Worm (Caenorhabditis elegans) whole organism, L1 larva: ENCODE data around the gene F13C5.5.

Source experiments
- ceh-82 ChIP-seq, 3 experiments: fragments of 150-350 bp in 1 of 3; sonication (generic microtip) in 2 of 3; optimal IDR thresholded peaks; 2 replicates each; lab custom pipeline; 2014 to 2017; ENCODE audit warnings: missing biosample characterization in 3 of 3, missing genetic modification characterization in 3 of 3
- ceh-88 ChIP-seq: fragments of 200-800 bp; sonication (Bioruptor generic); IDR thresholded peaks from 2 replicates; pipeline ENCODE4 v1.3.6; 2022; ENCODE audit warnings: missing genetic modification characterization, missing compliant biosample characterization
- dpl-1 ChIP-seq, 3 experiments: fragments of 150-350 bp in 2 of 3; sonication (generic microtip) in 1 of 3; optimal IDR thresholded peaks; 2 replicates each; lab custom pipeline; 2014 to 2017; ENCODE audit warnings: missing biosample characterization in 3 of 3, missing genetic modification characterization in 3 of 3, missing genetic modification reagents in 3 of 3
- efl-1 ChIP-seq, 4 experiments: fragments of 150-350 bp; optimal IDR thresholded peaks in 3 of 4; peaks in 1 of 4; 1 replicate in 1 of 4; 2 replicates in 3 of 4; lab custom pipeline; 2014; ENCODE audit warnings: missing biosample characterization in 2 of 4, missing genetic modification characterization in 2 of 4, missing genetic modification reagents in 2 of 4
- hlh-17 ChIP-seq: fragments of 200-800 bp; sonication (Bioruptor generic); optimal IDR thresholded peaks from 2 replicates; lab custom pipeline; 2018; ENCODE audit warnings: missing genetic modification characterization, mild to moderate bottlenecking, missing compliant biosample characterization, moderate library complexity, borderline replicate concordance
- lin-14 ChIP-seq: fragments of 200-800 bp; sonication (Bioruptor generic); optimal IDR thresholded peaks from 2 replicates; lab custom pipeline; 2018; ENCODE audit warnings: mild to moderate bottlenecking, missing genetic modification characterization, moderate library complexity, missing compliant biosample characterization
- lin-15B ChIP-seq: fragments of 150-350 bp; sonication (generic microtip); optimal IDR thresholded peaks from 3 replicates; lab custom pipeline; 2014; ENCODE audit warnings: missing biosample characterization, missing genetic modification characterization
- lir-3 ChIP-seq: sonication (generic microtip); optimal IDR thresholded peaks from 2 replicates; lab custom pipeline; 2016; ENCODE audit warnings: mild to moderate bottlenecking, missing genetic modification characterization, moderate library complexity, missing compliant biosample characterization; ENCODE audit not compliant: poor library complexity
- lsy-2 ChIP-seq, 2 experiments: fragments of 150-350 bp; optimal IDR thresholded peaks; 2 replicates each; lab custom pipeline; 2014; ENCODE audit warnings: missing biosample characterization in 2 of 2, missing genetic modification characterization in 2 of 2
- mef-2 ChIP-seq: fragments of 150-350 bp; optimal IDR thresholded peaks from 2 replicates; lab custom pipeline; 2014; ENCODE audit warnings: missing biosample characterization, missing genetic modification characterization
- mep-1 ChIP-seq: fragments of 150-350 bp; optimal IDR thresholded peaks from 2 replicates; lab custom pipeline; 2014; ENCODE audit warnings: missing biosample characterization, missing genetic modification characterization
- nhr-11 ChIP-seq: fragments of 150-350 bp; optimal IDR thresholded peaks from 2 replicates; lab custom pipeline; 2014; ENCODE audit warnings: missing biosample characterization, missing genetic modification characterization
- nhr-20 ChIP-seq: sonication (generic microtip); optimal IDR thresholded peaks from 2 replicates; lab custom pipeline; 2016; ENCODE audit warnings: mild to moderate bottlenecking, missing genetic modification characterization, missing compliant biosample characterization
- nhr-71 ChIP-seq: sonication (generic microtip); optimal IDR thresholded peaks from 2 replicates; lab custom pipeline; 2016; ENCODE audit warnings: mild to moderate bottlenecking, missing genetic modification characterization, moderate library complexity, missing compliant biosample characterization
- nhr-76 ChIP-seq: sonication (generic microtip); optimal IDR thresholded peaks from 2 replicates; lab custom pipeline; 2017; ENCODE audit warnings: missing biosample characterization, missing genetic modification characterization
- nhr-77 ChIP-seq: fragments of 150-350 bp; optimal IDR thresholded peaks from 2 replicates; lab custom pipeline; 2014; ENCODE audit warnings: missing biosample characterization, missing genetic modification characterization
- nhr-84 ChIP-seq: sonication (generic microtip); optimal IDR thresholded peaks from 2 replicates; lab custom pipeline; 2017; ENCODE audit warnings: missing biosample characterization, missing genetic modification characterization
- nhr-90 ChIP-seq: sonication (generic microtip); optimal IDR thresholded peaks from 2 replicates; lab custom pipeline; 2016; ENCODE audit warnings: mild to moderate bottlenecking, missing genetic modification characterization, missing compliant biosample characterization; ENCODE audit not compliant: poor library complexity
- pag-3 ChIP-seq: sonication (generic microtip); optimal IDR thresholded peaks from 2 replicates; lab custom pipeline; 2017; ENCODE audit warnings: missing genetic modification characterization, mild to moderate bottlenecking, missing compliant biosample characterization, antibody characterized with exemption, borderline replicate concordance; ENCODE audit not compliant: insufficient read depth
- rnt-1 ChIP-seq: sonication (generic microtip); optimal IDR thresholded peaks from 2 replicates; lab custom pipeline; 2016; ENCODE audit warnings: mild to moderate bottlenecking, missing genetic modification characterization, moderate library complexity, missing compliant biosample characterization
- skn-1 ChIP-seq: fragments of 150-350 bp; optimal IDR thresholded peaks from 2 replicates; lab custom pipeline; 2014; ENCODE audit warnings: missing biosample characterization, missing genetic modification characterization
- snpc-4 ChIP-seq: fragments of 150-350 bp; optimal IDR thresholded peaks from 2 replicates; lab custom pipeline; 2014; ENCODE audit warnings: missing biosample characterization, missing genetic modification characterization
- sox-4 ChIP-seq: sonication (generic microtip); optimal IDR thresholded peaks from 2 replicates; lab custom pipeline; 2016; ENCODE audit warnings: missing genetic modification characterization, missing compliant biosample characterization
- sptf-1 ChIP-seq: fragments of 150-350 bp; optimal IDR thresholded peaks from 2 replicates; lab custom pipeline; 2014; ENCODE audit warnings: missing biosample characterization, missing genetic modification characterization
- sup-37 ChIP-seq: fragments of 200-800 bp; sonication (Bioruptor generic); optimal IDR thresholded peaks from 2 replicates; lab custom pipeline; 2018; ENCODE audit warnings: mild to moderate bottlenecking, missing genetic modification characterization, missing compliant biosample characterization
- tbx-2 ChIP-seq: sonication (generic microtip); optimal IDR thresholded peaks from 2 replicates; lab custom pipeline; 2016; ENCODE audit warnings: missing genetic modification characterization, missing compliant biosample characterization
- unc-130 ChIP-seq: fragments of 150-350 bp; optimal IDR thresholded peaks from 2 replicates; lab custom pipeline; 2017; ENCODE audit warnings: missing biosample characterization, missing genetic modification characterization, inconsistent platforms
- unc-30 ChIP-seq: sonication (generic microtip); optimal IDR thresholded peaks from 2 replicates; lab custom pipeline; 2017; ENCODE audit warnings: missing biosample characterization, missing genetic modification characterization
- unc-62 ChIP-seq: fragments of 150-350 bp; optimal IDR thresholded peaks from 2 replicates; lab custom pipeline; 2014; ENCODE audit warnings: missing biosample characterization, missing genetic modification reagents, missing genetic modification characterization
- zip-4 ChIP-seq: fragments of 200-800 bp; sonication (Bioruptor generic); optimal IDR thresholded peaks from 2 replicates; lab custom pipeline; 2018; ENCODE audit warnings: mild to moderate bottlenecking, missing genetic modification characterization, moderate library complexity, missing compliant biosample characterization

Gene F13C5.5

DNA sequence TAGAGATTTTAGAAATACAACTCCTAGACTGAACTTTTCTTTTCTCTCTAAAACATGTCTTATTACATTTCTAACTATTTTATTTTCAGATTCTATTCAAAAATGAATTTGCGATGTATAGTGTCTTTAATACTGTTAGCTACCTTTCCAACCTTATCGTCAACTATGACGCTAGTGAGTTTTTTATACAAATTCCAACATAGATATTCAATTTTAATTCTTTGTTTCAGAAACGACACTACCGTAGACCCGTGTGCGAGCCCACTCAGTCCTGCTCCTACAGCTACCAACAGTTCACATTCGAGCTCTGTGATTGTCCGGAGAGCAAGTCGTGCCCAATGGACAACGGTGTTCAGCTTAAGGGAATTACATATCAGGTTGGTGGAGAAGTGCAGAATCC, 20.8 kb upstream of the F13C5.5 start, which contains the start of gene M6.4:
M6.4 (plus strand) TSS at position 55 of the 400 bp plus-strand sequence.
- TF ChIP-seq lir-3 (tag; lab: Kevin White, UChicago) (no peak), efl-1 (optimal IDR thresholded peaks at IDR 0.05; lab: Kevin White, UChicago) (no peak), efl-1 (GFP tag; optimal IDR thresholded peaks at IDR 0.05 in 1 of 2; lab: Kevin White, UChicago) (peak in 1 of 2 experiments; percentile 68)

ce11 chrX:621688-622087, 13.4 kb upstream of the F13C5.5 start:
- TF ChIP-seq pag-3 (tag; lab: Kevin White, UChicago): no peak
- peak; percentile 23 for TF ChIP-seq rnt-1

DNA sequence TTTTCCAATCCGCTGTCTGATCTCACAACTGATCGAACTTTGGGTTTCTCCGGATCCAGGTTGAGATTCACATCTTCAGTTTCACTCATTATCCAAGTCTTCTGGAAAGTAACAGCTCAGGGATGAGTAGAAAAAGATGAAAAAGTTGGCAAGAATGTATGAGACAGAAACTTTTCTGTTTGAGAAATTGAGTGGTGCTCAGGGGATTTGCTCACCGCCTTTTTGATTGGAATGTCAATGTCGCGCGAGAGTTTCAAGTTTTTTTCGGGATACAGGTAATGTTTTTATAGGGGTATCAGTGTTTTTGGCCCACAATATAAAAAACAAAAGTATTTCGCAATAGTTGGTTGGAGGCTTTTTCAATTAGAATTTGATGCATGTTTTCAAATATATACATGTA, 12.9 kb upstream of the F13C5.5 start, which contains the start of gene unc-96:
unc-96 (minus strand) TSS at position 101 of the 400 bp plus-strand sequence.
- TF ChIP-seq zip-4: peak; percentile 35
- no peak for TF ChIP-seq ceh-82 (tag; optimal IDR thresholded peaks at IDR 0.05; lab: Kevin White, UChicago)
- TF ChIP-seq, all 84 proteins: peak for 1

DNA sequence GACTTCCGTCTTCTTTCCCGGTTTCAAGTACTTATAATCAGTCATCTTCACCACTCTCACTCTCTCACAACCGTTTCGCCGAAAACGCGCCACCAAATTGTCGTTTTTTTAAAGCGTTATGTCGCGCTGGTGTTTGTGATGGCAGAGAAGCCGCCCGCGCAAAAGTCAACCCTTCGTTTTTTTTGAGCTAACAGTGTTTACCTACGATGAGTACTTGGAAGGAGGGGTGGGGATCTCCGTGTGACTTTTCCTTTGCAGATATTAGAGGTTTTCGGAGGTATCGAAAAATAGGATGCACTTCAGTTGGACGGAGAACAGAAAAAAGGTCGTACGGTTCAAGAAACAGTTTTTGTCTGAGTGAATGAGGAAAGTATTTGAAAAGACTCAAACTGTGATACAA, 9.4 kb upstream of the F13C5.5 start:
- TF ChIP-seq tbx-2 (peak; percentile 47), rnt-1 (peak; percentile 0), sup-37 (no peak), nhr-77 (tag; lab: Kevin White, UChicago) (peak; percentile 55), lin-14 (GFP tag; lab: Kevin White, UChicago) (peak; percentile 20), sox-4 (no peak), nhr-11 (tag; lab: Kevin White, UChicago) (no peak), nhr-76 (tag; lab: Kevin White, UChicago) (no peak), nhr-20 (peak; percentile 2), sptf-1 (tag; lab: Kevin White, UChicago) (no peak)

DNA sequence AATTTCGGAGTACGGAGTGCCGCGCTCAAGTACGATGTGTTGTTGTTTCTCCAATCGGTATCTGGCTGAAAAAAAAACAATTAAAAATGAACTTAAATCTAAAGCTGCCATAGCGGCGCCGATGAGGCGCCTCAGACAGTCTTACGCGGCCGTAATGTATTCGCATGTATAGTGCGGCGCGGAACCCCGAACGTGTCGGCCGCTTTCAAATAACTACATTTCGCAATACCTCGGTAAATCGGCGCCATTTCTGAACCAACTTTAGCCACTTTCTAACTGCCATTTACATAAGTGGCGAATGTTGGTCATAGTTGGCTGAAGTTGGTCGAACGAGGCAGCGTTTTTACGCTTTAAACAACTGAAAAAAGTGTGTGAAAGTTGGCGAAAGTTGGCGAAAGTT, 4.5 kb upstream of the F13C5.5 start:
- TF ChIP-seq mef-2 (tag; lab: Kevin White, UChicago) (no peak), nhr-76 (tag; lab: Kevin White, UChicago) (no peak), skn-1 (tag; lab: Kevin White, UChicago) (no peak), nhr-84 (tag; lab: Kevin White, UChicago) (no peak), snpc-4 (peak; percentile 58)

DNA sequence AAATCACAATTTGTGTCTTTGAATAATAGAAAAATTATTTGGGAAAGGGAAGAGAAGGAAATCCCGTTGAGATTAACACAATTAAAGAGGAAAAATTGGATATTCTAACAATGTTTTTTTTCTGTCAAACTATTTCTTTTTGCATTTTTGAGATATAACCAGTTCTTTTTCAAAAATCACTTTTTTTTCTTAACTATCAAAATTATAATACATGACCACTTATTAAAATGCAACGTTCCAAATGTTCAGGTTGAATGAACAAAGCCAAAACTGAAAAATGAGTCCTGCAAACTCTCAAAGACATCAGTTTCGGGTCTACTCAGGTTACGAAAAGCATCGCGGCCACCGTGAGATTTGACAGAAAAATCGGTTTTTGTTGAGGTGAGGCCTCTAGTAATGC, 1.3 kb upstream of the F13C5.5 start:
- TF ChIP-seq lsy-2 (tag; optimal IDR thresholded peaks at IDR 0.05; lab: Kevin White, UChicago): no peak
- no peak for TF ChIP-seq ceh-88 (GFP tag; lab: Robert Waterston, UW)
- no peak for TF ChIP-seq dpl-1 (GFP tag; optimal IDR thresholded peaks at IDR 0.05; lab: Kevin White, UChicago)
- TF ChIP-seq nhr-90 (tag; lab: Kevin White, UChicago): no peak
- no peak for TF ChIP-seq nhr-84 (tag; lab: Kevin White, UChicago)
- no peak for TF ChIP-seq nhr-77 (tag; lab: Kevin White, UChicago)
- no peak for TF ChIP-seq rnt-1
- no peak for TF ChIP-seq nhr-20
- TF ChIP-seq hlh-17 (GFP tag; lab: Kevin White, UChicago): no peak
- no peak for TF ChIP-seq unc-30 (tag; lab: Kevin White, UChicago)
- TF ChIP-seq unc-62 (GFP tag; lab: Kevin White, UChicago): no peak
- no peak for TF ChIP-seq lin-15B (tag; lab: Kevin White, UChicago)
- no peak for TF ChIP-seq zip-4
- no peak for TF ChIP-seq unc-130
- TF ChIP-seq mef-2 (tag; lab: Kevin White, UChicago): no peak

ce11 chrX:601860-602259, 6.4 kb downstream of the F13C5.5 start, which contains the start of gene F13C5.1:
TSS of gene F13C5.1 (plus strand) at chrX:602160.
- TF ChIP-seq mep-1 (tag; lab: Kevin White, UChicago) (peak; percentile 19), nhr-71 (no peak)
